Fruit fly (Drosophila melanogaster) whole organism, wandering third instar larva: Measurements from ENCODE around the gene Atet.

ENCODE experiments used
- CrebA ChIP-seq: fragments of 200-800 bp; sonication (Bioruptor generic); optimal IDR thresholded peaks from 2 replicates; lab custom pipeline; 2016; ENCODE audit warnings: missing biosample characterization, mild to moderate bottlenecking, missing genetic modification characterization, borderline replicate concordance
- Dfd ChIP-seq: fragments of >200 bp; optimal IDR thresholded peaks from 2 replicates; lab custom pipeline; 2017; ENCODE audit warnings: missing biosample characterization, missing genetic modification characterization
- Hr83 ChIP-seq: fragments of 200-300 bp; sonication (Bioruptor generic); optimal IDR thresholded peaks from 2 replicates; lab custom pipeline; 2016; ENCODE audit warnings: missing biosample characterization, mild to moderate bottlenecking, missing genetic modification characterization, moderate library complexity; ENCODE audit not compliant: poor library complexity, severe bottlenecking
- Mio ChIP-seq: sonication (Bioruptor generic); optimal IDR thresholded peaks from 2 replicates; lab custom pipeline; 2016; ENCODE audit warnings: missing biosample characterization, missing genetic modification characterization
- Myc ChIP-seq: fragments of >200 bp; optimal IDR thresholded peaks from 2 replicates; lab custom pipeline; 2017
- N ChIP-seq: fragments of >200 bp; optimal IDR thresholded peaks from 2 replicates; lab custom pipeline; 2018; ENCODE audit warnings: missing biosample characterization, missing external identifiers, missing genetic modification characterization
- br ChIP-seq: fragments of 200-800 bp; sonication (Bioruptor generic); optimal IDR thresholded peaks from 2 replicates; lab custom pipeline; 2016; ENCODE audit warnings: missing biosample characterization, missing genetic modification characterization
- dsf ChIP-seq: sonication (Bioruptor generic); optimal IDR thresholded peaks from 2 replicates; lab custom pipeline; 2016; ENCODE audit warnings: missing biosample characterization, missing genetic modification characterization, borderline replicate concordance
- ey ChIP-seq: fragments of 200-800 bp; sonication (Bioruptor generic); optimal IDR thresholded peaks from 2 replicates; lab custom pipeline; 2016; ENCODE audit warnings: missing biosample characterization, missing genetic modification characterization
- fru ChIP-seq: fragments of 200-800 bp; sonication (Bioruptor generic); optimal IDR thresholded peaks from 3 replicates; lab custom pipeline; 2016; ENCODE audit warnings: missing biosample characterization, mild to moderate bottlenecking, missing genetic modification characterization
- h ChIP-seq: fragments of 200-800 bp; sonication (Bioruptor generic); optimal IDR thresholded peaks from 3 replicates; lab custom pipeline; 2016; ENCODE audit warnings: missing biosample characterization, mild to moderate bottlenecking, missing genetic modification characterization
- psq ChIP-seq: fragments of 200-800 bp; sonication (Bioruptor generic); optimal IDR thresholded peaks from 3 replicates; lab custom pipeline; 2017; ENCODE audit warnings: missing biosample characterization, mild to moderate bottlenecking, missing genetic modification characterization, moderate library complexity
- rgr ChIP-seq: fragments of 200-800 bp; sonication (Bioruptor generic); optimal IDR thresholded peaks from 3 replicates; lab custom pipeline; 2016; ENCODE audit warnings: missing biosample characterization, mild to moderate bottlenecking, missing genetic modification characterization
- woc ChIP-seq: sonication (Bioruptor generic); optimal IDR thresholded peaks from 2 replicates; lab custom pipeline; 2016; ENCODE audit warnings: missing biosample characterization, mild to moderate bottlenecking, missing genetic modification characterization

DNA sequence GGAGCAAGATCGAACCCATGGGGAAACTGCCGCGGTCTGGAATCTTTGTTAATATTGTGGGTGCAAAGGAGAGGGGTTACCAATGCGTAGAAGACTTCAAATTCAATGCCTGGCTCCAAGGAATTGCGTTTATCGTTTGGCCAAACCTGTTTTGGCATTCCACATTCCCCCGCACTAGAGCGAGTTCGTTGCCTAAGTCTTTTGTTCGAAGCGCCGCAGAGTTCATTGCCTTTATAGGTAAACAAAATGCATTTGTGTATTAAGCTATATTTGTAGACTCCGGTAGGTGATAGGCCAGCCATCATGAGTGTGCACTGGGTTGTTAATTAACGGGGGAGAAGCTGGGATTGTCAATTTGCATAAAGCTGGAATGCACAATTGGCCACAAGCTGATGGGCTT lies 21.4 kb downstream of the Atet start:
- no peak for TF ChIP-seq dsf (GFP tag; lab: Kevin White, UChicago)
- no peak for TF ChIP-seq psq (GFP tag; lab: Kevin White, UChicago)
- no peak for TF ChIP-seq h (GFP tag; lab: Kevin White, UChicago)
- no peak for TF ChIP-seq Mio (GFP tag; lab: Kevin White, UChicago)
- no peak for TF ChIP-seq Myc (lab: Kevin White, UChicago)
- no peak for TF ChIP-seq ey (GFP tag; lab: Kevin White, UChicago)
- no peak for TF ChIP-seq br (GFP tag; lab: Kevin White, UChicago)
- no peak for TF ChIP-seq Hr83
- TF ChIP-seq woc (GFP tag; lab: Kevin White, UChicago): no peak
- no peak for TF ChIP-seq rgr
- TF ChIP-seq CrebA (GFP tag; lab: Kevin White, UChicago): no peak
- no peak for TF ChIP-seq fru (GFP tag; lab: Kevin White, UChicago)
- no peak for TF ChIP-seq Dfd
- no peak for TF ChIP-seq N (GFP tag; lab: Kevin White, UChicago)
